Fruit fly (Drosophila melanogaster) whole organism, prepupa: ENCODE results near the gene CG42711.
A peak's percentile ranks its signal among the peaks of the same experiment; 100 is the strongest.

ENCODE experiments used
- CG10631 ChIP-seq: fragments of 200-800 bp; sonication (Bioruptor generic); optimal IDR thresholded peaks from 2 replicates; lab custom pipeline; 2016; ENCODE audit warnings: missing biosample characterization, missing genetic modification characterization
- CG10669 ChIP-seq: fragments of 200-800 bp; sonication (Bioruptor generic); optimal IDR thresholded peaks from 3 replicates; lab custom pipeline; 2018; ENCODE audit warnings: missing biosample characterization, mild to moderate bottlenecking, missing genetic modification characterization, moderate library complexity
- CG11294 ChIP-seq: fragments of 200-800 bp; sonication (Bioruptor generic); IDR thresholded peaks from 2 replicates; pipeline ENCODE4 v1.3.6; 2022; ENCODE audit warnings: missing biosample characterization, missing genetic modification characterization
- CG11762 ChIP-seq: fragments of 200-800 bp; sonication (Bioruptor generic); optimal IDR thresholded peaks from 3 replicates; lab custom pipeline; 2016; ENCODE audit warnings: missing biosample characterization, missing genetic modification characterization; ENCODE audit not compliant: insufficient read depth
- CG11902 ChIP-seq: fragments of 200-800 bp; sonication (Bioruptor generic); optimal IDR thresholded peaks from 3 replicates; lab custom pipeline; 2016; ENCODE audit warnings: missing biosample characterization, missing genetic modification characterization
- CG15336 ChIP-seq: fragments of 200-800 bp; sonication (Bioruptor generic); IDR thresholded peaks from 2 replicates; pipeline ENCODE4 v1.3.6; 2022; ENCODE audit warnings: missing biosample characterization, missing genetic modification characterization
- CG1621 ChIP-seq: fragments of 200-800 bp; sonication (Bioruptor generic); optimal IDR thresholded peaks from 3 replicates; lab custom pipeline; 2018; ENCODE audit warnings: missing biosample characterization, mild to moderate bottlenecking, missing genetic modification characterization
- CG16779 ChIP-seq: fragments of 200-800 bp; sonication (Bioruptor generic); optimal IDR thresholded peaks from 3 replicates; lab custom pipeline; 2017; ENCODE audit warnings: missing biosample characterization, mild to moderate bottlenecking, missing genetic modification characterization
- CG3032 ChIP-seq: fragments of 200-800 bp; optimal IDR thresholded peaks from 2 replicates; lab custom pipeline; 2019; ENCODE audit warnings: missing biosample characterization, mild to moderate bottlenecking, missing genetic modification characterization, moderate library complexity
- CG34406 ChIP-seq: fragments of 200-800 bp; sonication (Bioruptor generic); optimal IDR thresholded peaks from 3 replicates; lab custom pipeline; 2016; ENCODE audit warnings: missing biosample characterization, missing genetic modification characterization
- CG3919 ChIP-seq: fragments of 200-800 bp; sonication (Bioruptor generic); optimal IDR thresholded peaks from 3 replicates; lab custom pipeline; 2016; ENCODE audit warnings: missing biosample characterization, missing genetic modification characterization
- CG6163 ChIP-seq: fragments of 200-800 bp; sonication (Bioruptor generic); IDR thresholded peaks from 3 replicates; pipeline ENCODE4 v1.3.6; 2022; ENCODE audit warnings: missing biosample characterization, missing genetic modification characterization
- CG6276 ChIP-seq: fragments of 200-800 bp; sonication (Bioruptor generic); optimal IDR thresholded peaks from 2 replicates; lab custom pipeline; 2017; ENCODE audit warnings: missing biosample characterization, mild to moderate bottlenecking, missing genetic modification characterization
- CG6792 ChIP-seq: fragments of 200-800 bp; sonication (Bioruptor generic); optimal IDR thresholded peaks from 3 replicates; lab custom pipeline; 2016; ENCODE audit warnings: missing biosample characterization, missing genetic modification characterization
- CG6808 ChIP-seq: fragments of 200-800 bp; sonication (Bioruptor generic); optimal IDR thresholded peaks from 3 replicates; lab custom pipeline; 2017; ENCODE audit warnings: missing biosample characterization, missing genetic modification characterization, mild to moderate bottlenecking, moderate library complexity, missing genetic modification reagents
- CG6854 ChIP-seq: fragments of 200-800 bp; sonication (Bioruptor generic); optimal IDR thresholded peaks from 2 replicates; lab custom pipeline; 2017; ENCODE audit warnings: missing biosample characterization, mild to moderate bottlenecking, missing genetic modification characterization
- CG7368 ChIP-seq: fragments of 200-800 bp; sonication (Bioruptor generic); optimal IDR thresholded peaks from 3 replicates; lab custom pipeline; 2016; ENCODE audit warnings: missing biosample characterization, missing genetic modification characterization
- CG8119 ChIP-seq: fragments of 200-800 bp; sonication (Bioruptor generic); IDR thresholded peaks from 3 replicates; pipeline ENCODE4 v1.3.6; 2022; ENCODE audit warnings: missing biosample characterization, missing genetic modification characterization
- CG8319 ChIP-seq: fragments of 200-800 bp; sonication (Bioruptor generic); optimal IDR thresholded peaks from 3 replicates; lab custom pipeline; 2016; ENCODE audit warnings: missing biosample characterization, missing genetic modification characterization
- CG8632 ChIP-seq: fragments of 200-800 bp; sonication (Bioruptor generic); optimal IDR thresholded peaks from 3 replicates; lab custom pipeline; 2016; ENCODE audit warnings: missing biosample characterization, missing genetic modification characterization
- Eip75B ChIP-seq: fragments of 200-800 bp; sonication (Bioruptor generic); optimal IDR thresholded peaks from 3 replicates; lab custom pipeline; 2016; ENCODE audit warnings: missing biosample characterization, missing genetic modification characterization
- Eip78C ChIP-seq: fragments of 200-800 bp; sonication (Bioruptor generic); peaks from one replicate; lab custom pipeline; 2016; ENCODE audit warnings: missing biosample characterization, missing genetic modification characterization
- Ets21C ChIP-seq: fragments of 200-800 bp; sonication (Bioruptor generic); optimal IDR thresholded peaks from 3 replicates; lab custom pipeline; 2016; ENCODE audit warnings: missing biosample characterization, missing genetic modification characterization
- Ets96B ChIP-seq: fragments of 200-800 bp; optimal IDR thresholded peaks from 2 replicates; lab custom pipeline; 2019; ENCODE audit warnings: missing biosample characterization, mild to moderate bottlenecking, missing genetic modification characterization, moderate library complexity
- Hr38 ChIP-seq: sonication (Bioruptor generic); optimal IDR thresholded peaks from 2 replicates; lab custom pipeline; 2016; ENCODE audit warnings: missing biosample characterization, missing genetic modification characterization
- Hr4 ChIP-seq: fragments of 200-800 bp; sonication (Bioruptor generic); optimal IDR thresholded peaks from 3 replicates; lab custom pipeline; 2016; ENCODE audit warnings: missing biosample characterization, missing genetic modification characterization
- Met ChIP-seq: fragments of 200-800 bp; sonication (Bioruptor generic); optimal IDR thresholded peaks from 3 replicates; lab custom pipeline; 2016; ENCODE audit warnings: missing biosample characterization, missing genetic modification characterization
- OdsH ChIP-seq: fragments of 200-800 bp; sonication (Bioruptor generic); optimal IDR thresholded peaks from 3 replicates; lab custom pipeline; 2016; ENCODE audit warnings: missing biosample characterization, missing genetic modification characterization
- Sox102F ChIP-seq: fragments of 200-800 bp; sonication (Bioruptor generic); optimal IDR thresholded peaks from 2 replicates; lab custom pipeline; 2016; ENCODE audit warnings: missing biosample characterization, mild to moderate bottlenecking, missing genetic modification characterization
- Sox14 ChIP-seq: fragments of 200-800 bp; sonication (Bioruptor generic); optimal IDR thresholded peaks from 3 replicates; lab custom pipeline; 2016; ENCODE audit warnings: missing biosample characterization, missing genetic modification characterization
- achi ChIP-seq: fragments of 200-800 bp; sonication (Bioruptor generic); optimal IDR thresholded peaks from 3 replicates; lab custom pipeline; 2016; ENCODE audit warnings: missing biosample characterization, missing genetic modification characterization
- acj6 ChIP-seq: fragments of 200-800 bp; sonication (Bioruptor generic); optimal IDR thresholded peaks from 3 replicates; lab custom pipeline; 2016; ENCODE audit warnings: missing biosample characterization, missing genetic modification characterization
- cyc ChIP-seq: fragments of 200-800 bp; sonication (Bioruptor generic); optimal IDR thresholded peaks from 3 replicates; lab custom pipeline; 2016; ENCODE audit warnings: missing biosample characterization, missing genetic modification characterization
- dac ChIP-seq: fragments of 200-800 bp; sonication (Bioruptor generic); optimal IDR thresholded peaks from 2 replicates; lab custom pipeline; 2017; ENCODE audit warnings: missing biosample characterization, mild to moderate bottlenecking, missing genetic modification characterization
- dsx ChIP-seq: fragments of 200-800 bp; optimal IDR thresholded peaks from 3 replicates; lab custom pipeline; 2019; ENCODE audit warnings: missing biosample characterization, mild to moderate bottlenecking, missing genetic modification characterization, moderate library complexity; ENCODE audit not compliant: poor library complexity, severe bottlenecking
- eg ChIP-seq: fragments of 200-800 bp; sonication (Bioruptor generic); IDR thresholded peaks from 3 replicates; pipeline ENCODE4 v1.3.6; 2022; ENCODE audit warnings: missing biosample characterization, missing genetic modification characterization
- esn ChIP-seq: fragments of 200-800 bp; sonication (Bioruptor generic); optimal IDR thresholded peaks from 2 replicates; lab custom pipeline; 2016; ENCODE audit warnings: missing biosample characterization, mild to moderate bottlenecking, missing genetic modification characterization, moderate library complexity
- fd59A ChIP-seq: fragments of 200-800 bp; sonication (Bioruptor generic); optimal IDR thresholded peaks from 2 replicates; lab custom pipeline; 2017; ENCODE audit warnings: missing biosample characterization, mild to moderate bottlenecking, missing genetic modification characterization, missing genetic modification reagents
- fkh ChIP-seq: fragments of 200-800 bp; sonication (Bioruptor generic); optimal IDR thresholded peaks from 3 replicates; lab custom pipeline; 2017; ENCODE audit warnings: missing biosample characterization, mild to moderate bottlenecking, missing genetic modification characterization, moderate library complexity
- lz ChIP-seq: fragments of 200-800 bp; sonication (Bioruptor generic); optimal IDR thresholded peaks from 3 replicates; lab custom pipeline; 2016; ENCODE audit warnings: missing biosample characterization, missing genetic modification characterization
- net ChIP-seq: fragments of 200-800 bp; sonication (Bioruptor generic); optimal IDR thresholded peaks from 3 replicates; lab custom pipeline; 2016; ENCODE audit warnings: missing biosample characterization, missing genetic modification characterization
- pdm3 ChIP-seq: fragments of 200-800 bp; sonication (Bioruptor generic); optimal IDR thresholded peaks from 3 replicates; lab custom pipeline; 2016; ENCODE audit warnings: missing biosample characterization, missing genetic modification characterization
- salr ChIP-seq, 2 experiments: fragments of 200-800 bp; sonication (Bioruptor generic); optimal IDR thresholded peaks; 3 replicates each; lab custom pipeline; 2016 to 2018; ENCODE audit warnings: missing biosample characterization in 2 of 2, missing genetic modification characterization in 2 of 2, mild to moderate bottlenecking in 1 of 2
- ss ChIP-seq, 2 experiments: fragments of 200-800 bp; sonication (Bioruptor generic); optimal IDR thresholded peaks; 2 replicates in 1 of 2; 3 replicates in 1 of 2; lab custom pipeline; 2017 to 2018; ENCODE audit warnings: mild to moderate bottlenecking in 2 of 2, missing biosample characterization in 2 of 2, missing genetic modification characterization in 2 of 2, moderate library complexity in 1 of 2
- svp ChIP-seq: fragments of 200-800 bp; sonication (Bioruptor generic); peaks from one replicate; lab custom pipeline; 2016; ENCODE audit warnings: missing biosample characterization, missing genetic modification characterization
- topi ChIP-seq: fragments of 200-800 bp; sonication (Bioruptor generic); optimal IDR thresholded peaks from 3 replicates; lab custom pipeline; 2016; ENCODE audit warnings: missing biosample characterization, missing genetic modification characterization
- vri ChIP-seq: fragments of 200-800 bp; sonication (Bioruptor generic); optimal IDR thresholded peaks from 3 replicates; lab custom pipeline; 2016; ENCODE audit warnings: missing biosample characterization, mild to moderate bottlenecking, missing genetic modification characterization

CG42711 gene

dm6 chr2L:13931318-13931717, at the start of gene CG42711:
TSS of gene CG42711 (minus strand) at chr2L:13931362.
- TF ChIP-seq Eip75B (no peak), CG6163 (GFP tag; lab: Robert Waterston, UW) (no peak), eg (GFP tag; lab: Robert Waterston, UW) (peak; percentile 78), pdm3 (GFP tag; lab: Kevin White, UChicago) (peak; percentile 10), CG6276 (GFP tag; lab: Kevin White, UChicago) (peak; percentile 34), Sox14 (GFP tag; lab: Kevin White, UChicago) (no peak), Eip78C (GFP tag; lab: Kevin White, UChicago) (peak; percentile 69), Met (GFP tag; lab: Kevin White, UChicago) (no peak), Hr4 (GFP tag; lab: Kevin White, UChicago) (peak; percentile 30), topi (GFP tag; lab: Kevin White, UChicago) (no peak), acj6 (GFP tag; lab: Kevin White, UChicago) (peak; percentile 37), CG34406 (GFP tag; lab: Kevin White, UChicago) (peak; percentile 5), achi (peak; percentile 18), CG6808 (no peak), CG11294 (GFP tag; lab: Robert Waterston, UW) (peak; percentile 22; the same call in 1 of the 2 replicates), fkh (GFP tag; lab: Kevin White, UChicago) (no peak), CG11762 (GFP tag; lab: Kevin White, UChicago) (no peak), CG10669 (GFP tag; lab: Kevin White, UChicago) (peak; percentile 6), OdsH (peak; percentile 50), CG15336 (peak; percentile 81), Sox102F (no peak), CG8632 (GFP tag; lab: Kevin White, UChicago) (peak; percentile 38), ss (GFP tag; optimal IDR thresholded peaks at IDR 0.05; lab: Kevin White, UChicago) (no peak), Ets96B (tag; lab: Kevin White, UChicago) (no peak), net (GFP tag; lab: Kevin White, UChicago) (peak; percentile 18), cyc (GFP tag; lab: Kevin White, UChicago) (no peak), CG8119 (GFP tag; lab: Robert Waterston, UW) (peak; percentile 73), svp (peak; percentile 57), CG10631 (GFP tag; lab: Kevin White, UChicago) (peak; percentile 12), vri (GFP tag; lab: Kevin White, UChicago) (no peak), CG16779 (no peak), CG6792 (peak; percentile 35), dsx (no peak), lz (GFP tag; lab: Kevin White, UChicago) (no peak), CG3919 (peak; percentile 3), esn (GFP tag; lab: Kevin White, UChicago) (no peak), fd59A (GFP tag; lab: Kevin White, UChicago) (no peak), salr (GFP tag; optimal IDR thresholded peaks at IDR 0.05; lab: Kevin White, UChicago) (no peak)
- TF ChIP-seq, all 60 proteins: peak for 19

- TF ChIP-seq svp (peak; percentile 82), CG7368 (GFP tag; lab: Kevin White, UChicago) (no peak)
- TF ChIP-seq, all 60 proteins: peak for 1
These were observed 48.7 kb upstream of the CG42711 start, which contains the start of gene NimC2 for dm6 chr2L:13979826-13980225. TSS of gene NimC2 (plus strand) at chr2L:13980126.

- TF ChIP-seq Ets21C: no peak
- no peak for TF ChIP-seq CG6276 (GFP tag; lab: Kevin White, UChicago)
- TF ChIP-seq acj6 (GFP tag; lab: Kevin White, UChicago): no peak
- no peak for TF ChIP-seq topi (GFP tag; lab: Kevin White, UChicago)
- no peak for TF ChIP-seq CG10669 (GFP tag; lab: Kevin White, UChicago)
- no peak for TF ChIP-seq lz (GFP tag; lab: Kevin White, UChicago)
- TF ChIP-seq dsx: no peak
- TF ChIP-seq CG11762 (GFP tag; lab: Kevin White, UChicago): no peak
- no peak for TF ChIP-seq CG11902 (GFP tag; lab: Kevin White, UChicago)
- TF ChIP-seq CG1621 (tag; lab: Kevin White, UChicago): no peak
- no peak for TF ChIP-seq CG8319 (GFP tag; lab: Kevin White, UChicago)
- TF ChIP-seq Hr38 (GFP tag; lab: Kevin White, UChicago): no peak
- no peak for TF ChIP-seq CG11294 (GFP tag; lab: Robert Waterston, UW)
- TF ChIP-seq CG15336: no peak
- no peak for TF ChIP-seq CG6854 (GFP tag; lab: Kevin White, UChicago)
- TF ChIP-seq fd59A (GFP tag; lab: Kevin White, UChicago): no peak
- TF ChIP-seq CG3032 (tag; lab: Kevin White, UChicago): no peak
- TF ChIP-seq dac: no peak
These were observed 45.9 kb upstream of the CG42711 start, which contains the start of gene Cyp28a5 for dm6 chr2L:13977073-13977472. TSS of gene Cyp28a5 (plus strand) at chr2L:13977302.
